Fruit fly (Drosophila melanogaster): ENCODE results near the gene CG12885.

The CG12885 gene

DNA sequence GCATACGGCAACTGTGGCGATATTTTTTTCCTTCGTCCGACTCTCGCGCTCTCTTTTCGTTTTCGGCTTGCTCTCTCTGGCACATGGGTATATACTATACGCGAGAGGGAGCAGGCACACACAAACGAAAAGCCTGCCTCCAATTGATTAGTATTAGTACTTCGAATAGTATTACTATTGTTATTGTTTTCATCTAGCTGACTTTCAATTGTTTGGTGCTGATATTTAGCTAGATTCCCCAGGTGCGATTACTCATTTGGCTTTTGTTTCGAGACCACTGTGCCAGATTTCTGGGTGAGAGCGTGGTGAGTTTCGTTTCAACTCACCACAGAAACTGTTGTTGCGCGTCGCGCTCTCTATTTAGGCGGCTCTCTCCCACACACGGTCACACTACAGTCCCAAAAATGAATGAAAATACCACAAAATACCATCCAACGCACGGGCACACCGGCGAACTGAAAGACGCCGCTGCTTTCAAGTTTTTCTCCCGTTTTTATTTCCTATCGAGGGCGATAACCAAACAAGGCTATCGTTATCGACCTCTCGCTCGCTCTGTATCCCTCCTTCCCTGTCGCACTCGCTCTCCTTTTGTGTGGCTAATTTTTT, 60.7 kb downstream of the CG12885 start (continued):
- peak; percentile 74 for TF ChIP-seq CG2120 (GFP tag; optimal IDR thresholded peaks at IDR 0.05)
- TF ChIP-seq kah (GFP tag; optimal IDR thresholded peaks at IDR 0.05) = peak; percentile 62
- peak; percentile 77 for TF ChIP-seq CG12219 (GFP tag; optimal IDR thresholded peaks at IDR 0.05)
- TF ChIP-seq Fer1 (GFP tag; optimal IDR thresholded peaks at IDR 0.05) = peak; percentile 89
- no peak for TF ChIP-seq sens-2 (GFP tag; IDR thresholded peaks at IDR 0.05)
- peak; percentile 67 for TF ChIP-seq CG12155 (GFP tag; optimal IDR thresholded peaks at IDR 0.05)
- TF ChIP-seq chinmo (GFP tag; IDR thresholded peaks at IDR 0.05; ENCODE audit: partially characterized antibody) = no peak
- peak; percentile 91 to 94 for TF ChIP-seq Trl (optimal IDR thresholded peaks at IDR 0.05)
- TF ChIP-seq Trl (GFP tag; optimal IDR thresholded peaks at IDR 0.05) = peak; percentile 84
- peak; percentile 74 for TF ChIP-seq CG2678 (tag; optimal IDR thresholded peaks at IDR 0.05)
- TF ChIP-seq cwo (GFP tag; optimal IDR thresholded peaks at IDR 0.05) = peak; percentile 61
- peak; percentile 57 for TF ChIP-seq CG2875 (GFP tag; optimal IDR thresholded peaks at IDR 0.05)
- no peak for TF ChIP-seq ham (GFP tag; IDR thresholded peaks at IDR 0.05)
- peak; percentile 15 for TF ChIP-seq YL-1 (GFP tag; optimal IDR thresholded peaks at IDR 0.05)
- peak; percentile 30 for TF ChIP-seq sd (tag; optimal IDR thresholded peaks at IDR 0.05)
- TF ChIP-seq gem (tag; optimal IDR thresholded peaks at IDR 0.05) = peak; percentile 62
- peak; percentile 53 for TF ChIP-seq CG2116 (GFP tag; optimal IDR thresholded peaks at IDR 0.05)
- TF ChIP-seq pum (GFP tag; optimal IDR thresholded peaks at IDR 0.05) = no peak
- peak; percentile 77 for TF ChIP-seq nerfin-1 (tag; optimal IDR thresholded peaks at IDR 0.05)
- no peak for TF ChIP-seq CG31224 (GFP tag; IDR thresholded peaks at IDR 0.05)
- TF ChIP-seq CG18764 (GFP tag; optimal IDR thresholded peaks at IDR 0.05) = no peak
- peak; percentile 55 for TF ChIP-seq B-H2 (GFP tag; optimal IDR thresholded peaks at IDR 0.05)
- TF ChIP-seq Sin3A (optimal IDR thresholded peaks at IDR 0.05) = peak; percentile 53
- peak; percentile 78 for TF ChIP-seq BtbVII (GFP tag; optimal IDR thresholded peaks at IDR 0.05)
- TF ChIP-seq gro (GFP tag; optimal IDR thresholded peaks at IDR 0.05) = peak; percentile 30
- no peak for TF ChIP-seq Bgb (GFP tag; IDR thresholded peaks at IDR 0.05; ENCODE audit: partially characterized antibody)
- TF ChIP-seq dmrt99B (tag; optimal IDR thresholded peaks at IDR 0.05) = peak; percentile 64
- TF ChIP-seq sug (tag; optimal IDR thresholded peaks at IDR 0.05) = peak; percentile 67
- TF ChIP-seq ERR (GFP tag; optimal IDR thresholded peaks at IDR 0.05) = peak; percentile 9
- TF ChIP-seq Spps (tag; optimal IDR thresholded peaks at IDR 0.05) = peak; percentile 25
- TF ChIP-seq CG2202 (tag; optimal IDR thresholded peaks at IDR 0.05) = peak; percentile 17
- no peak for TF ChIP-seq ci (GFP tag; IDR thresholded peaks at IDR 0.05)
- peak; percentile 89 for TF ChIP-seq CG18599 (GFP tag; optimal IDR thresholded peaks at IDR 0.05)
- no peak for TF ChIP-seq ssp (GFP tag; IDR thresholded peaks at IDR 0.05)
- TF ChIP-seq az2 (GFP tag; optimal IDR thresholded peaks at IDR 0.05) = peak; percentile 26
- peak; percentile 8 for TF ChIP-seq CG8359 (GFP tag; optimal IDR thresholded peaks at IDR 0.05; ENCODE audit: borderline replicate concordance)
- TF ChIP-seq Jarid2 (GFP tag; optimal IDR thresholded peaks at IDR 0.05) = peak; percentile 25
- no peak for TF ChIP-seq CG11247 (GFP tag; IDR thresholded peaks at IDR 0.05)
- TF ChIP-seq Sry-δ (GFP tag; optimal IDR thresholded peaks at IDR 0.05) = peak; percentile 61
- TF ChIP-seq kni (GFP tag; optimal IDR thresholded peaks at IDR 0.05) = no peak
- no peak for TF ChIP-seq ranshi (GFP tag; IDR thresholded peaks at IDR 0.05)
- TF ChIP-seq CG1603 (tag; optimal IDR thresholded peaks at IDR 0.05) = peak; percentile 75
- peak; percentile 58 for TF ChIP-seq zfh2 (GFP tag; optimal IDR thresholded peaks at IDR 0.05)
- peak; percentile 14; the same call in 1 of the 4 replicates for TF ChIP-seq Gug (GFP tag; IDR thresholded peaks at IDR 0.05)
- TF ChIP-seq CG4282 (GFP tag; optimal IDR thresholded peaks at IDR 0.05) = peak; percentile 96
- TF ChIP-seq CG6813 (GFP tag; optimal IDR thresholded peaks at IDR 0.05) = peak; percentile 71
- TF ChIP-seq CG17359 (tag; optimal IDR thresholded peaks at IDR 0.05) = peak; percentile 70
- TF ChIP-seq her (GFP tag; optimal IDR thresholded peaks at IDR 0.05) = peak; percentile 42
- TF ChIP-seq mam (GFP tag; optimal IDR thresholded peaks at IDR 0.05) = peak; percentile 39
- TF ChIP-seq CG9727 (GFP tag; optimal IDR thresholded peaks at IDR 0.05) = peak; percentile 15
